In genomic region chr3R:10226132-10227023, dm6 we compare ENCODE assay signal across 1 fruit fly cellular context.
TF ChIP-seq lines count a peak whose summit lies in the region.

No protein-coding gene starts in this region.

TF ChIP-seq in whole organism, embryonic, 481 proteins besides CTCF, POLR2A, EP300 and RAD21 (continued from another document):
- TF ChIP-seq zf30C (GFP tag; optimal IDR thresholded peaks at IDR 0.05; lab: Kevin White, UChicago) (peak; percentile 33), Ets65A (GFP tag; lab: Kevin White, UChicago) (peak; percentile 90), chinmo (GFP tag; IDR thresholded peaks at IDR 0.05; lab: Robert Waterston, UW; ENCODE audit: partially characterized antibody) (0 out of 4 replicates have a peak, but pooled peaks have one; percentile 62), CG17359 (tag; optimal IDR thresholded peaks at IDR 0.05; lab: Kevin White, UChicago) (no peak), CG9797 (GFP tag; optimal IDR thresholded peaks at IDR 0.05; lab: Kevin White, UChicago) (no peak), Poxn (GFP tag; IDR thresholded peaks at IDR 0.05; lab: Robert Waterston, UW) (no peak), NK7.1 (GFP tag; optimal IDR thresholded peaks at IDR 0.05; lab: Kevin White, UChicago) (no peak), MTF-1 (GFP tag; optimal IDR thresholded peaks at IDR 0.05; lab: Kevin White, UChicago; ENCODE audit: borderline replicate concordance) (no peak), fd3F (GFP tag; optimal IDR thresholded peaks at IDR 0.05; lab: Kevin White, UChicago) (no peak), Doc3 (GFP tag; IDR thresholded peaks at IDR 0.05; lab: Robert Waterston, UW; ENCODE audit: partially characterized antibody) (no peak), TFAM (GFP tag; optimal IDR thresholded peaks at IDR 0.05; lab: Kevin White, UChicago) (no peak), CG10979 (tag; optimal IDR thresholded peaks at IDR 0.05; lab: Kevin White, UChicago) (no peak), CG13624 (GFP tag; optimal IDR thresholded peaks at IDR 0.05; lab: Kevin White, UChicago) (no peak), peb (GFP tag; IDR thresholded peaks at IDR 0.05; lab: Robert Waterston, UW) (no peak), ems (GFP tag; optimal IDR thresholded peaks at IDR 0.05; lab: Kevin White, UChicago) (no peak), CG13775 (GFP tag; optimal IDR thresholded peaks at IDR 0.05; lab: Kevin White, UChicago) (no peak), ash1 (GFP tag; optimal IDR thresholded peaks at IDR 0.05; lab: Kevin White, UChicago) (no peak), da (GFP tag; optimal IDR thresholded peaks at IDR 0.05; lab: Kevin White, UChicago) (no peak), h (optimal IDR thresholded peaks at IDR 0.05; lab: Kevin White, UChicago) (no peak), Hr39 (optimal IDR thresholded peaks at IDR 0.05; lab: Kevin White, UChicago) (no peak), toy (GFP tag; IDR thresholded peaks at IDR 0.05; lab: Robert Waterston, UW) (no peak), H2.0 (GFP tag; IDR thresholded peaks at IDR 0.05; lab: Robert Waterston, UW) (no peak), CG12071 (GFP tag; optimal IDR thresholded peaks at IDR 0.05; lab: Kevin White, UChicago) (no peak), CG31224 (GFP tag; IDR thresholded peaks at IDR 0.05; lab: Robert Waterston, UW) (no peak), CG32532 (GFP tag; IDR thresholded peaks at IDR 0.05; lab: Robert Waterston, UW) (0 out of 2 replicates have a peak, but pooled peaks have one; percentile 14), Elba2 (GFP tag; optimal IDR thresholded peaks at IDR 0.05; lab: Kevin White, UChicago) (no peak), CG4282 (GFP tag; optimal IDR thresholded peaks at IDR 0.05; lab: Kevin White, UChicago) (no peak), z (GFP tag; IDR thresholded peaks at IDR 0.05; lab: Robert Waterston, UW) (no peak), vvl (GFP tag; IDR thresholded peaks at IDR 0.05; lab: Robert Waterston, UW) (no peak), Sry-β (GFP tag; optimal IDR thresholded peaks at IDR 0.05; lab: Kevin White, UChicago) (no peak), NC2β (GFP tag; optimal IDR thresholded peaks at IDR 0.05; lab: Kevin White, UChicago) (no peak), NFAT (GFP tag; IDR thresholded peaks at IDR 0.05; lab: Robert Waterston, UW) (0 out of 2 replicates have a peak, but pooled peaks have one; percentile 11), Bgb (GFP tag; IDR thresholded peaks at IDR 0.05; lab: Robert Waterston, UW; ENCODE audit: partially characterized antibody) (peak; percentile 38; the same call in 1 of the 2 replicates)
